Fruit fly (Drosophila melanogaster) whole organism, embryonic: ENCODE measurements around the gene Pgd.
A peak's percentile ranks its signal among the peaks of the same experiment; 100 is the strongest.

Source experiments
- Abd-B ChIP-seq: fragments of 200-800 bp; sonication (Bioruptor generic); optimal IDR thresholded peaks from 2 replicates; lab custom pipeline; 2018; ENCODE audit warnings: missing biosample characterization, mild to moderate bottlenecking, missing genetic modification characterization, moderate library complexity
- CG10959 ChIP-seq: fragments of 200-800 bp; sonication (Bioruptor generic); IDR thresholded peaks from 2 replicates; pipeline ENCODE4 v1.3.6; 2022; ENCODE audit warnings: missing biosample characterization, missing genetic modification characterization
- CG13624 ChIP-seq: fragments of 200-800 bp; sonication (Bioruptor generic); optimal IDR thresholded peaks from 2 replicates; lab custom pipeline; 2016; ENCODE audit warnings: missing biosample characterization, missing genetic modification characterization
- CG14014 ChIP-seq: fragments of 200-800 bp; sonication (Bioruptor generic); IDR thresholded peaks from 2 replicates; pipeline ENCODE4 v1.3.6; 2022; ENCODE audit warnings: missing biosample characterization, missing genetic modification characterization
- CG14441 ChIP-seq: fragments of 200-800 bp; sonication (Bioruptor generic); IDR thresholded peaks from 2 replicates; pipeline ENCODE4 v1.3.6; 2022; ENCODE audit warnings: missing biosample characterization, missing genetic modification characterization
- CG14965 ChIP-seq: fragments of 200-800 bp; sonication (Bioruptor generic); optimal IDR thresholded peaks from 2 replicates; lab custom pipeline; 2016; ENCODE audit warnings: missing biosample characterization, missing genetic modification characterization, borderline replicate concordance
- CG15011 ChIP-seq: fragments of 200-800 bp; sonication (Bioruptor generic); optimal IDR thresholded peaks from 3 replicates; lab custom pipeline; 2018; ENCODE audit warnings: missing biosample characterization, mild to moderate bottlenecking, missing genetic modification characterization
- CG17829 ChIP-seq: fragments of 200-800 bp; optimal IDR thresholded peaks from 2 replicates; lab custom pipeline; 2019; ENCODE audit warnings: missing biosample characterization, mild to moderate bottlenecking, missing genetic modification characterization, moderate library complexity
- CG18476 ChIP-seq: fragments of 200-800 bp; sonication (Bioruptor generic); optimal IDR thresholded peaks from 2 replicates; lab custom pipeline; 2016; ENCODE audit warnings: missing biosample characterization, mild to moderate bottlenecking, missing genetic modification characterization
- CG2202 ChIP-seq: fragments of 200-800 bp; sonication (Bioruptor generic); optimal IDR thresholded peaks from 2 replicates; lab custom pipeline; 2018; ENCODE audit warnings: missing biosample characterization, mild to moderate bottlenecking, missing genetic modification characterization
- CG2712 ChIP-seq: fragments of 200-800 bp; optimal IDR thresholded peaks from 3 replicates; lab custom pipeline; 2019; ENCODE audit warnings: missing biosample characterization, mild to moderate bottlenecking, missing genetic modification characterization, moderate library complexity
- CG31365 ChIP-seq: fragments of 200-800 bp; sonication (Bioruptor generic); optimal IDR thresholded peaks from 2 replicates; lab custom pipeline; 2018; ENCODE audit warnings: missing biosample characterization, mild to moderate bottlenecking, missing genetic modification characterization
- CG34376 ChIP-seq: fragments of 200-800 bp; sonication (Bioruptor generic); optimal IDR thresholded peaks from 2 replicates; lab custom pipeline; 2018; ENCODE audit warnings: missing biosample characterization, mild to moderate bottlenecking, missing genetic modification characterization
- CG3847 ChIP-seq: fragments of 200-800 bp; sonication (Bioruptor generic); IDR thresholded peaks from 2 replicates; pipeline ENCODE4 v1.3.6; 2022; ENCODE audit warnings: missing biosample characterization, missing genetic modification characterization
- CG4730 ChIP-seq: fragments of 200-800 bp; sonication (Bioruptor generic); IDR thresholded peaks from 2 replicates; pipeline ENCODE4 v1.3.6; 2022; ENCODE audit warnings: missing biosample characterization, missing genetic modification characterization
- CG7556 ChIP-seq: fragments of 200-800 bp; sonication (Bioruptor generic); optimal IDR thresholded peaks from 2 replicates; lab custom pipeline; 2017; ENCODE audit warnings: missing biosample characterization, mild to moderate bottlenecking, missing genetic modification characterization
- CG7839 ChIP-seq: fragments of 200-800 bp; sonication (Bioruptor generic); optimal IDR thresholded peaks from 3 replicates; lab custom pipeline; 2018; ENCODE audit warnings: missing biosample characterization, mild to moderate bottlenecking, missing genetic modification characterization, moderate library complexity
- CG7987 ChIP-seq: fragments of 200-800 bp; sonication (Bioruptor generic); optimal IDR thresholded peaks from 2 replicates; lab custom pipeline; 2018; ENCODE audit warnings: missing biosample characterization, mild to moderate bottlenecking, missing genetic modification characterization, moderate library complexity
- CG9215 ChIP-seq: fragments of 200-800 bp; sonication (Bioruptor generic); IDR thresholded peaks from 2 replicates; pipeline ENCODE4 v1.3.6; 2022; ENCODE audit warnings: missing biosample characterization, missing genetic modification characterization
- Dek ChIP-seq: fragments of 200-800 bp; sonication (Bioruptor generic); optimal IDR thresholded peaks from 3 replicates; lab custom pipeline; 2019; ENCODE audit warnings: missing biosample characterization, mild to moderate bottlenecking, missing genetic modification characterization, moderate library complexity
- Dip2 ChIP-seq: fragments of 200-800 bp; sonication (Bioruptor generic); IDR thresholded peaks from 2 replicates; pipeline ENCODE4 v1.3.6; 2022; ENCODE audit warnings: missing biosample characterization, missing genetic modification characterization
- Dref ChIP-seq: fragments of 200-800 bp; sonication (Bioruptor generic); IDR thresholded peaks from 2 replicates; pipeline ENCODE4 v1.3.6; 2022; ENCODE audit warnings: missing biosample characterization, missing genetic modification characterization
- Fer2 ChIP-seq: fragments of 200-800 bp; sonication (Bioruptor generic); optimal IDR thresholded peaks from 2 replicates; lab custom pipeline; 2018; ENCODE audit warnings: missing biosample characterization, mild to moderate bottlenecking, missing genetic modification characterization, moderate library complexity
- HLHmδ ChIP-seq: fragments of 200-800 bp; sonication (Bioruptor generic); optimal IDR thresholded peaks from 2 replicates; lab custom pipeline; 2018; ENCODE audit warnings: missing biosample characterization, mild to moderate bottlenecking, missing genetic modification characterization, moderate library complexity
- HmgZ ChIP-seq: fragments of 200-800 bp; sonication (Bioruptor generic); optimal IDR thresholded peaks from 2 replicates; lab custom pipeline; 2018; ENCODE audit warnings: missing biosample characterization, mild to moderate bottlenecking, missing genetic modification characterization
- Mrtf ChIP-seq: fragments of 200-800 bp; sonication (Bioruptor generic); IDR thresholded peaks from 3 replicates; pipeline ENCODE4 v1.3.6; 2022; ENCODE audit warnings: missing biosample characterization, missing genetic modification characterization
- Oaz ChIP-seq: fragments of 200-800 bp; sonication (Bioruptor generic); IDR thresholded peaks from 2 replicates; pipeline ENCODE4 v1.3.6; 2022; ENCODE audit warnings: missing biosample characterization, missing genetic modification characterization
- PHDP ChIP-seq: fragments of 200-800 bp; sonication (Bioruptor generic); optimal IDR thresholded peaks from 3 replicates; lab custom pipeline; 2018; ENCODE audit warnings: missing biosample characterization, mild to moderate bottlenecking, missing genetic modification characterization, moderate library complexity
- Sry-β ChIP-seq: fragments of 200-800 bp; sonication (Bioruptor generic); optimal IDR thresholded peaks from 2 replicates; lab custom pipeline; 2018; ENCODE audit warnings: missing biosample characterization, mild to moderate bottlenecking, missing genetic modification characterization, moderate library complexity
- Usf ChIP-seq: fragments of 200-800 bp; sonication (Bioruptor generic); optimal IDR thresholded peaks from 2 replicates; lab custom pipeline; 2017; ENCODE audit warnings: missing genotype, missing biosample characterization, missing genetic modification characterization
- YL-1 ChIP-seq: fragments of 200-800 bp; sonication (Bioruptor generic); optimal IDR thresholded peaks from 3 replicates; lab custom pipeline; 2017; ENCODE audit warnings: missing biosample characterization, mild to moderate bottlenecking, missing genetic modification characterization
- ap ChIP-seq: fragments of 200-800 bp; sonication (Bioruptor generic); IDR thresholded peaks from 2 replicates; pipeline ENCODE4 v1.3.6; 2022; ENCODE audit warnings: missing biosample characterization, missing genetic modification characterization
- ara ChIP-seq: fragments of 200-800 bp; sonication (Bioruptor generic); IDR thresholded peaks from 2 replicates; pipeline ENCODE4 v1.3.6; 2022; ENCODE audit warnings: missing biosample characterization, missing genetic modification characterization
- btn ChIP-seq: fragments of 200-800 bp; sonication (Bioruptor generic); optimal IDR thresholded peaks from 2 replicates; lab custom pipeline; 2016; ENCODE audit warnings: missing biosample characterization, missing genetic modification characterization
- dm ChIP-seq: fragments of 200-800 bp; sonication (Bioruptor generic); optimal IDR thresholded peaks from 3 replicates; lab custom pipeline; 2016; ENCODE audit warnings: missing biosample characterization, missing genetic modification characterization
- eve ChIP-seq, 2 experiments: fragments of >200 bp; optimal IDR thresholded peaks; 2 replicates each; lab custom pipeline; 2017; ENCODE audit warnings: missing biosample characterization in 2 of 2, missing genetic modification characterization in 2 of 2
- gce ChIP-seq: fragments of 200-800 bp; sonication (Bioruptor generic); IDR thresholded peaks from 3 replicates; pipeline ENCODE4 v1.3.6; 2022; ENCODE audit warnings: missing biosample characterization, missing genetic modification characterization
- grn ChIP-seq: fragments of 200-800 bp; sonication (Bioruptor generic); optimal IDR thresholded peaks from 3 replicates; lab custom pipeline; 2017; ENCODE audit warnings: missing biosample characterization, missing genetic modification characterization
- hth ChIP-seq: fragments of >200 bp; optimal IDR thresholded peaks from 2 replicates; lab custom pipeline; 2017; ENCODE audit warnings: inconsistent platforms
- jing ChIP-seq: fragments of 200-800 bp; sonication (Bioruptor generic); optimal IDR thresholded peaks from 2 replicates; lab custom pipeline; 2018; ENCODE audit warnings: missing biosample characterization, mild to moderate bottlenecking, missing genetic modification characterization
- p53 ChIP-seq: fragments of 200-800 bp; sonication (Bioruptor generic); optimal IDR thresholded peaks from 2 replicates; lab custom pipeline; 2016; ENCODE audit warnings: missing biosample characterization, missing genetic modification characterization
- pan ChIP-seq, 4 experiments: fragments of >200 bp in 3 of 4; fragments of 200-800 bp in 1 of 4; sonication (Bioruptor generic) in 1 of 4; optimal IDR thresholded peaks in 3 of 4; IDR thresholded peaks in 1 of 4; 2 replicates each; pipeline versions ENCODE4 v1.3.6 to Lab custom; 2017 to 2022; ENCODE audit warnings: missing biosample characterization in 2 of 4, missing genetic modification characterization in 2 of 4, mixed read lengths in 1 of 4
- rib ChIP-seq: fragments of 200-800 bp; sonication (Bioruptor generic); IDR thresholded peaks from 2 replicates; pipeline ENCODE4 v1.3.6; 2022; ENCODE audit warnings: missing biosample characterization, missing genetic modification characterization
- slbo ChIP-seq: fragments of 200-800 bp; sonication (Bioruptor generic); IDR thresholded peaks from 2 replicates; pipeline ENCODE4 v1.3.6; 2022; ENCODE audit warnings: missing biosample characterization, missing genetic modification characterization
- sr ChIP-seq: fragments of 200-800 bp; sonication (Bioruptor generic); IDR thresholded peaks from 3 replicates; pipeline ENCODE4 v1.3.6; 2022; ENCODE audit warnings: missing biosample characterization, missing genetic modification characterization
- tll ChIP-seq, 2 experiments: fragments of 200-800 bp in 1 of 2; fragments of >200 bp in 1 of 2; sonication (Bioruptor generic) in 1 of 2; optimal IDR thresholded peaks; 2 replicates each; lab custom pipeline; 2017 to 2019; ENCODE audit warnings: missing biosample characterization in 2 of 2, missing genetic modification characterization in 2 of 2, mild to moderate bottlenecking in 1 of 2, moderate library complexity in 1 of 2
- toy ChIP-seq: fragments of 200-800 bp; sonication (Bioruptor generic); IDR thresholded peaks from 2 replicates; pipeline ENCODE4 v1.3.6; 2022; ENCODE audit warnings: missing biosample characterization, missing genetic modification characterization
- unc-4 ChIP-seq: fragments of 200-800 bp; sonication (Bioruptor generic); IDR thresholded peaks from 2 replicates; pipeline ENCODE4 v1.3.6; 2022; ENCODE audit warnings: missing biosample characterization, missing genetic modification characterization; ENCODE audit not compliant: partially characterized antibody
- vvl ChIP-seq: fragments of 200-800 bp; sonication (Bioruptor generic); IDR thresholded peaks from 2 replicates; pipeline ENCODE4 v1.3.6; 2022; ENCODE audit warnings: missing biosample characterization, missing genetic modification characterization

The Pgd gene

dm6 chrX:2123013-2123964, 21.6 kb upstream of the Pgd start, which contains the start of gene ph-d (continued):
- TF ChIP-seq CG7556 (GFP tag; lab: Kevin White, UChicago) (peak; percentile 64), CG31365 (tag; lab: Kevin White, UChicago) (no peak), ap (GFP tag; lab: Robert Waterston, UW) (no peak), YL-1 (peak; percentile 27), pan (optimal IDR thresholded peaks at IDR 0.05; lab: Kevin White, UChicago) (no peak), pan (GFP tag; optimal IDR thresholded peaks at IDR 0.05 in 1 of 2, IDR thresholded peaks at IDR 0.05 in 1 of 2) (peak in 1 of 2 experiments; percentile 35), CG15011 (peak; percentile 17), Oaz (no peak), PHDP (peak; percentile 52), hth (lab: Kevin White, UChicago) (no peak), Dek (tag; lab: Kevin White, UChicago) (peak; percentile 29), CG2202 (no peak), CG14965 (GFP tag; lab: Kevin White, UChicago) (no peak), CG17829 (tag; lab: Kevin White, UChicago) (peak; percentile 46), unc-4 (peak; percentile 34; the same call in 1 of the 2 replicates), CG7839 (tag; lab: Kevin White, UChicago) (peak; percentile 65), p53 (GFP tag; lab: Kevin White, UChicago) (peak; percentile 56), CG3847 (GFP tag; lab: Robert Waterston, UW) (no peak), ara (GFP tag; lab: Robert Waterston, UW) (no peak), rib (GFP tag; lab: Robert Waterston, UW) (no peak), Fer2 (tag; lab: Kevin White, UChicago) (no peak), slbo (GFP tag; lab: Robert Waterston, UW) (peak; percentile 55), tll (GFP tag; optimal IDR thresholded peaks at IDR 0.05; lab: Kevin White, UChicago) (no peak), gce (GFP tag; lab: Robert Waterston, UW) (0 out of 3 replicates have a peak, but pooled peaks have one; percentile 67), HmgZ (tag; lab: Kevin White, UChicago) (peak; percentile 44), CG2712 (peak; percentile 49), Sry-β (no peak), jing (GFP tag; lab: Kevin White, UChicago) (no peak), vvl (GFP tag; lab: Robert Waterston, UW) (peak; percentile 70), CG7987 (GFP tag; lab: Kevin White, UChicago) (peak; percentile 66), CG14441 (GFP tag; lab: Robert Waterston, UW) (no peak), CG9215 (GFP tag; lab: Robert Waterston, UW) (no peak), grn (no peak), dm (peak; percentile 67), CG10959 (GFP tag; lab: Robert Waterston, UW) (no peak), Dref (GFP tag; lab: Robert Waterston, UW) (no peak), Mrtf (GFP tag; lab: Robert Waterston, UW) (no peak; the same call in 2 of the 3 replicates), HLHmδ (peak; percentile 38), CG14014 (GFP tag; lab: Robert Waterston, UW) (no peak), toy (no peak), Abd-B (GFP tag; lab: Kevin White, UChicago) (no peak), Dip2 (GFP tag; lab: Robert Waterston, UW) (no peak), eve (GFP tag; optimal IDR thresholded peaks at IDR 0.05; lab: Kevin White, UChicago) (no peak), CG34376 (GFP tag; lab: Kevin White, UChicago) (peak; percentile 81), btn (GFP tag; lab: Kevin White, UChicago) (no peak), CG13624 (no peak), Usf (GFP tag; lab: Kevin White, UChicago) (peak; percentile 5), CG4730 (GFP tag; lab: Robert Waterston, UW) (no peak), sr (GFP tag; lab: Robert Waterston, UW) (no peak), CG18476 (GFP tag; lab: Kevin White, UChicago) (no peak)
